Worm (Caenorhabditis elegans) whole organism, young adult: ENCODE measurements around the gene F21H7.3.
A peak's percentile ranks its signal among the peaks of the same experiment; 100 is the strongest.

Source experiments
- B0261.1 ChIP-seq: sonication (generic microtip); optimal IDR thresholded peaks from 2 replicates; lab custom pipeline; 2016; ENCODE audit warnings: mild to moderate bottlenecking, missing genetic modification characterization, moderate library complexity, missing compliant biosample characterization
- F37B4.10 ChIP-seq: fragments of 200-800 bp; sonication (Bioruptor generic); IDR thresholded peaks from 2 replicates; pipeline ENCODE4 v1.3.6; 2022; ENCODE audit warnings: missing genetic modification characterization, missing compliant biosample characterization
- F55B11.4 ChIP-seq: sonication (generic microtip); optimal IDR thresholded peaks from 2 replicates; lab custom pipeline; 2016; ENCODE audit warnings: missing compliant biosample characterization, missing genetic modification characterization, borderline replicate concordance; ENCODE audit not compliant: insufficient read depth
- F57A8.1 ChIP-seq: fragments of 200-800 bp; sonication (Bioruptor generic); optimal IDR thresholded peaks from 2 replicates; lab custom pipeline; 2018; ENCODE audit warnings: mild to moderate bottlenecking, missing genetic modification characterization, moderate library complexity, missing compliant biosample characterization
- T07F8.4 ChIP-seq: sonication (generic microtip); optimal IDR thresholded peaks from 2 replicates; lab custom pipeline; 2016; ENCODE audit warnings: mild to moderate bottlenecking, missing genetic modification characterization, moderate library complexity, missing compliant biosample characterization
- T26A5.8 ChIP-seq: sonication (generic microtip); optimal IDR thresholded peaks from 2 replicates; lab custom pipeline; 2016; ENCODE audit warnings: missing genetic modification characterization, missing compliant biosample characterization
- Y53F4B.3 ChIP-seq: fragments of 200-800 bp; sonication (Bioruptor generic); IDR thresholded peaks from 2 replicates; pipeline ENCODE4 v1.3.6; 2022; ENCODE audit warnings: missing genetic modification reagents, missing genetic modification characterization, missing compliant biosample characterization
- ZK185.1 ChIP-seq: sonication (generic microtip); optimal IDR thresholded peaks from 2 replicates; lab custom pipeline; 2016; ENCODE audit warnings: mild to moderate bottlenecking, missing genetic modification characterization, missing compliant biosample characterization; ENCODE audit not compliant: poor library complexity, severe bottlenecking
- akir-1 ChIP-seq: fragments of 200-800 bp; sonication (Bioruptor generic); optimal IDR thresholded peaks from 2 replicates; lab custom pipeline; 2018; ENCODE audit warnings: mild to moderate bottlenecking, missing genetic modification characterization, moderate library complexity, missing compliant biosample characterization
- ama-1 ChIP-seq, 3 experiments: fragments of 150-350 bp in 1 of 3; sonication (generic microtip) in 2 of 3; optimal IDR thresholded peaks; 2 replicates each; lab custom pipeline; 2014 to 2018; ENCODE audit warnings: missing biosample characterization in 2 of 3, missing genetic modification characterization in 2 of 3, missing genetic modification reagents in 2 of 3
- aptf-2 ChIP-seq: fragments of 200-800 bp; sonication (Bioruptor generic); conservative IDR thresholded peaks from 2 replicates; pipeline ENCODE4 v1.3.6; 2022; ENCODE audit warnings: missing genetic modification reagents, missing genetic modification characterization, missing compliant biosample characterization
- aptf-3 ChIP-seq: fragments of 200-800 bp; sonication (Bioruptor generic); IDR thresholded peaks from 2 replicates; pipeline ENCODE4 v1.3.6; 2022; ENCODE audit warnings: missing genetic modification characterization, missing compliant biosample characterization
- athp-1 ChIP-seq: sonication (generic microtip); optimal IDR thresholded peaks from 2 replicates; lab custom pipeline; 2017; ENCODE audit warnings: mild to moderate bottlenecking, missing genetic modification characterization, missing compliant biosample characterization
- attf-6 ChIP-seq: fragments of 200-800 bp; sonication (Bioruptor generic); IDR thresholded peaks from 2 replicates; pipeline ENCODE4 v1.3.6; 2022; ENCODE audit warnings: missing genetic modification reagents, missing genetic modification characterization, missing compliant biosample characterization
- ccch-3 ChIP-seq: fragments of 200-800 bp; sonication (Bioruptor generic); optimal IDR thresholded peaks from 2 replicates; lab custom pipeline; 2018; ENCODE audit warnings: mild to moderate bottlenecking, missing genetic modification characterization, missing compliant biosample characterization
- ceh-40 ChIP-seq: fragments of 200-800 bp; sonication (Bioruptor generic); IDR thresholded peaks from 2 replicates; pipeline ENCODE4 v1.3.6; 2022; ENCODE audit warnings: missing genetic modification characterization, missing compliant biosample characterization
- dox-1 ChIP-seq: fragments of 200-800 bp; sonication (Bioruptor generic); IDR thresholded peaks from 2 replicates; pipeline ENCODE4 v1.3.6; 2022; ENCODE audit warnings: missing genetic modification reagents, missing genetic modification characterization, missing compliant biosample characterization
- dpff-1 ChIP-seq: sonication (generic microtip); optimal IDR thresholded peaks from 2 replicates; lab custom pipeline; 2017; ENCODE audit warnings: mild to moderate bottlenecking, missing genetic modification characterization, missing compliant biosample characterization
- efl-1 ChIP-seq: fragments of 150-350 bp; optimal IDR thresholded peaks from 2 replicates; lab custom pipeline; 2014; ENCODE audit warnings: missing biosample characterization, missing genetic modification reagents, missing genetic modification characterization
- egrh-3 ChIP-seq: fragments of 200-800 bp; sonication (Bioruptor generic); IDR thresholded peaks from 2 replicates; pipeline ENCODE4 v1.3.6; 2022; ENCODE audit warnings: missing genetic modification reagents, missing genetic modification characterization, missing compliant biosample characterization
- ets-4 ChIP-seq: fragments of 200-800 bp; sonication (Bioruptor generic); optimal IDR thresholded peaks from 2 replicates; lab custom pipeline; 2018; ENCODE audit warnings: mild to moderate bottlenecking, missing genetic modification characterization, missing compliant biosample characterization
- fkh-3 ChIP-seq: sonication (generic microtip); optimal IDR thresholded peaks from 2 replicates; lab custom pipeline; 2016; ENCODE audit warnings: mild to moderate bottlenecking, missing genetic modification characterization, missing compliant biosample characterization
- gei-17 ChIP-seq: fragments of 200-800 bp; sonication (Bioruptor generic); optimal IDR thresholded peaks from 2 replicates; lab custom pipeline; 2018; ENCODE audit warnings: mild to moderate bottlenecking, missing genetic modification characterization, missing compliant biosample characterization
- hlh-12 ChIP-seq: sonication (generic microtip); optimal IDR thresholded peaks from 2 replicates; lab custom pipeline; 2016; ENCODE audit warnings: missing genetic modification characterization, missing compliant biosample characterization
- hlh-26 ChIP-seq: fragments of 200-800 bp; sonication (Bioruptor generic); conservative IDR thresholded peaks from 2 replicates; pipeline ENCODE4 v1.3.6; 2022; ENCODE audit warnings: missing genetic modification reagents, missing genetic modification characterization, missing compliant biosample characterization
- lag-1 ChIP-seq: fragments of 200-800 bp; sonication (Bioruptor generic); IDR thresholded peaks from 2 replicates; pipeline ENCODE4 v1.3.6; 2022; ENCODE audit warnings: missing genetic modification reagents, missing genetic modification characterization, missing compliant biosample characterization
- let-526 ChIP-seq: fragments of 200-800 bp; sonication (Bioruptor generic); IDR thresholded peaks from 2 replicates; pipeline ENCODE4 v1.3.6; 2022; ENCODE audit warnings: missing genetic modification reagents, missing genetic modification characterization, missing compliant biosample characterization
- lin-35 ChIP-seq, 3 experiments: fragments of 150-350 bp in 2 of 3; sonication (generic microtip) in 1 of 3; optimal IDR thresholded peaks; 2 replicates each; lab custom pipeline; 2014 to 2018; ENCODE audit warnings: missing biosample characterization in 3 of 3, missing genetic modification characterization in 3 of 3, missing genetic modification reagents in 3 of 3
- lir-1 ChIP-seq: fragments of 200-800 bp; sonication (Bioruptor generic); conservative IDR thresholded peaks from 2 replicates; pipeline ENCODE4 v1.3.6; 2022; ENCODE audit warnings: missing genetic modification reagents, missing genetic modification characterization, missing compliant biosample characterization
- lsl-1 ChIP-seq: fragments of 200-800 bp; sonication (Bioruptor generic); optimal IDR thresholded peaks from 2 replicates; lab custom pipeline; 2018; ENCODE audit warnings: mild to moderate bottlenecking, missing genetic modification characterization, moderate library complexity, missing compliant biosample characterization
- lsy-27 ChIP-seq: sonication (generic microtip); optimal IDR thresholded peaks from 2 replicates; lab custom pipeline; 2017; ENCODE audit warnings: missing genetic modification characterization, mild to moderate bottlenecking, missing compliant biosample characterization, antibody characterized with exemption, missing genotype, borderline replicate concordance; ENCODE audit not compliant: insufficient read depth
- mxl-1 ChIP-seq: sonication (generic microtip); optimal IDR thresholded peaks from 2 replicates; lab custom pipeline; 2016; ENCODE audit warnings: missing genetic modification characterization, missing compliant biosample characterization
- nfyb-1 ChIP-seq: fragments of 200-800 bp; sonication (Bioruptor generic); IDR thresholded peaks from 2 replicates; pipeline ENCODE4 v1.3.6; 2022; ENCODE audit warnings: missing genetic modification reagents, missing genetic modification characterization, missing compliant biosample characterization
- rec-8 ChIP-seq, 2 experiments: sonication (generic microtip); optimal IDR thresholded peaks; 2 replicates each; lab custom pipeline; 2016; ENCODE audit warnings: mild to moderate bottlenecking in 2 of 2, missing genetic modification characterization in 2 of 2, missing genetic modification reagents in 2 of 2, missing genotype in 2 of 2, missing biosample characterization in 1 of 2, missing compliant biosample characterization in 1 of 2, moderate library complexity in 1 of 2
- repo-1 ChIP-seq: sonication (generic microtip); optimal IDR thresholded peaks from 2 replicates; lab custom pipeline; 2017; ENCODE audit warnings: mild to moderate bottlenecking, missing genetic modification characterization, missing compliant biosample characterization
- snpc-1.3 ChIP-seq: sonication (generic microtip); optimal IDR thresholded peaks from 2 replicates; lab custom pipeline; 2017; ENCODE audit warnings: missing genetic modification characterization, mild to moderate bottlenecking, missing compliant biosample characterization, antibody characterized with exemption, moderate library complexity, missing genotype, missing genetic modification reagents; ENCODE audit not compliant: insufficient read depth
- sptf-2 ChIP-seq: fragments of 200-800 bp; sonication (Bioruptor generic); optimal IDR thresholded peaks from 2 replicates; lab custom pipeline; 2018; ENCODE audit warnings: mild to moderate bottlenecking, missing genetic modification characterization, missing compliant biosample characterization
- unc-62 ChIP-seq: fragments of 150-350 bp; optimal IDR thresholded peaks from 2 replicates; lab custom pipeline; 2014; ENCODE audit warnings: missing biosample characterization, missing genetic modification reagents, missing genetic modification characterization
- ztf-28 ChIP-seq: fragments of 200-800 bp; sonication (Bioruptor generic); IDR thresholded peaks from 2 replicates; pipeline ENCODE4 v1.3.6; 2022; ENCODE audit warnings: missing genetic modification reagents, missing genetic modification characterization, missing compliant biosample characterization
- ztf-6 ChIP-seq: fragments of 200-800 bp; sonication (Bioruptor generic); IDR thresholded peaks from 2 replicates; pipeline ENCODE4 v1.3.6; 2022; ENCODE audit warnings: missing genetic modification reagents, missing genetic modification characterization, missing compliant biosample characterization

Gene F21H7.3

DNA sequence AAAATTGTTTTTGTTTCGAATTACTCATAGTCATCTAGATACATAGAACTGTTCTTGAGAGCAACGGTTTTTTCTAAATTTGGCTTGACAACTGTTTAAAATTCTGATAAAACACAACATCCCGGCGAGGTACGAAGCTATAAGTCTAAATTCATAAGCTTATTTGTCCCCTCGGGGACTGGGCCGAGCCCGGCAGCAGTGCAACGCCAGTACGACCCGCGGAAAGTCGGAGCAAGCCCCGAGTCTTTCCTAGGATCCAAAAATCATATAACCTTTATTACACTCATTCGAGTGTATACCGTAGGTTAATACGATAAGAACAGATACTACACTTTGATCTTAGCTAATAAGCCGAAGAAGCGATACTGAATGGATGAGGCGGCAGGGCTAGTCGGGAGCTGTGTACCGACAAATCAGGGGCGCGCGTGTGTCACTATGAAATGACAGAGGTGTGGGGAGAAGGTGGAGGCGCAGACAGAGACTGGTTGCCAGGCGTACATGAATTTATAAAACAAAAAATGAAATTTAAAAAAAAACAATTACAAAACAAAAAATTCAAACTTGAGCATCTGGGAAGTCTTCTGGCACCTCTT, 9.4 kb downstream of the F21H7.3 start (continued):
- TF ChIP-seq nfyb-1 (GFP tag; lab: Robert Waterston, UW), result peak; percentile 42; the same call in 1 of the 2 replicates
- TF ChIP-seq T26A5.8 (tag; lab: Kevin White, UChicago), result no peak
- no peak for TF ChIP-seq repo-1
- no peak for TF ChIP-seq athp-1 (tag; lab: Kevin White, UChicago)
- TF ChIP-seq aptf-2, result 0 out of 2 replicates have a peak, but pooled peaks have one; percentile 29
- no peak for TF ChIP-seq ama-1 (optimal IDR thresholded peaks at IDR 0.05; lab: Kevin White, UChicago)
- no peak for TF ChIP-seq ama-1 (GFP tag; optimal IDR thresholded peaks at IDR 0.05; lab: Kevin White, UChicago)
- no peak for TF ChIP-seq ceh-40 (GFP tag; lab: Robert Waterston, UW)
- TF ChIP-seq ccch-3 (GFP tag; lab: Kevin White, UChicago), result no peak
- TF ChIP-seq akir-1 (GFP tag; lab: Kevin White, UChicago), result no peak
- TF ChIP-seq ztf-28 (GFP tag; lab: Robert Waterston, UW), result no peak
- no peak for TF ChIP-seq hlh-26
- TF ChIP-seq let-526 (GFP tag; lab: Robert Waterston, UW), result no peak
- TF ChIP-seq Y53F4B.3 (GFP tag; lab: Robert Waterston, UW), result no peak
- peak; percentile 96 for TF ChIP-seq attf-6 (GFP tag; lab: Robert Waterston, UW)
- TF ChIP-seq efl-1, result no peak
- TF ChIP-seq gei-17 (GFP tag; lab: Kevin White, UChicago), result no peak
- TF ChIP-seq lag-1 (GFP tag; lab: Robert Waterston, UW), result no peak
- TF ChIP-seq lin-35 (GFP tag; optimal IDR thresholded peaks at IDR 0.05; lab: Kevin White, UChicago), result no peak
- no peak for TF ChIP-seq F55B11.4 (tag; lab: Kevin White, UChicago)
- TF ChIP-seq F57A8.1 (GFP tag; lab: Kevin White, UChicago), result no peak
- TF ChIP-seq F37B4.10 (GFP tag; lab: Robert Waterston, UW), result no peak
- TF ChIP-seq egrh-3 (GFP tag; lab: Robert Waterston, UW), result 0 out of 2 replicates have a peak, but pooled peaks have one; percentile 28
- TF ChIP-seq hlh-12 (tag; lab: Kevin White, UChicago), result no peak
- TF ChIP-seq ets-4, result no peak
- TF ChIP-seq snpc-1.3 (tag; lab: Kevin White, UChicago), result no peak
- no peak for TF ChIP-seq dpff-1 (tag; lab: Kevin White, UChicago)
- no peak for TF ChIP-seq rec-8 (tag; optimal IDR thresholded peaks at IDR 0.05; lab: Kevin White, UChicago)
- no peak for TF ChIP-seq ztf-6 (GFP tag; lab: Robert Waterston, UW)
- TF ChIP-seq B0261.1 (tag; lab: Kevin White, UChicago), result peak; percentile 21
- no peak for TF ChIP-seq fkh-3
- no peak for TF ChIP-seq T07F8.4 (tag; lab: Kevin White, UChicago)
- TF ChIP-seq aptf-3 (GFP tag; lab: Robert Waterston, UW), result no peak
- TF ChIP-seq lsl-1 (GFP tag; lab: Kevin White, UChicago), result peak; percentile 64
- TF ChIP-seq dox-1 (GFP tag; lab: Robert Waterston, UW), result peak; percentile 77
- no peak for TF ChIP-seq mxl-1 (tag; lab: Kevin White, UChicago)
- no peak for TF ChIP-seq unc-62 (GFP tag; lab: Kevin White, UChicago)

DNA sequence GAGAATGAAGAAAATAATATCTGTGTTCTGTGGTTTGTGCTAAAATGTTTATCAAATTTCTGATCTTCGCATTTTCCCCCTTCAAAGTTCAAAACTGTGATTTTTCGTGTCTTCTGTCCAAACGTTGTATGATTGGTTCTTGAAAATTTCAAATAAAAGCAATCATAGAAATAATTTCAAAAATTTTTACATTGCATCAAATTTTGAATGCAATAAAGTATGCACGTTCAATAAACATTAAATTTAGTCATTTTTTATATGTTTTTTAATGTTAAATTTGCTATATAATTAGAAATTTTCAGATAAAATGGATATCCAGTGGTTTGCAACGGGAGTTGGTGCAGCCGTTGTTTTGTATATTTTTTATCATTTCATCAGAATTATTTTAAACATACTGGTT, 11.0 kb downstream of the F21H7.3 start, which contains the start of gene stdh-2:
stdh-2 (plus strand) TSS at position 301 of the 400 bp plus-strand sequence.
- TF ChIP-seq lir-1 (GFP tag; lab: Robert Waterston, UW), result no peak
- no peak for TF ChIP-seq lsy-27 (tag; lab: Kevin White, UChicago)
- no peak for TF ChIP-seq sptf-2 (GFP tag; lab: Kevin White, UChicago)
- no peak for TF ChIP-seq ZK185.1
- TF ChIP-seq, all 124 proteins: peak for 0
